Fruit fly (Drosophila melanogaster) whole organism, wandering third instar larva: ENCODE measurements around the gene Ir67a.
A peak's percentile ranks its signal among the peaks of the same experiment; 100 is the strongest.

ENCODE experiments used
- Dfd ChIP-seq: fragments of >200 bp; optimal IDR thresholded peaks from 2 replicates; lab custom pipeline; 2017; ENCODE audit warnings: missing biosample characterization, missing genetic modification characterization
- sv ChIP-seq: fragments of 200-800 bp; sonication (Bioruptor generic); optimal IDR thresholded peaks from 3 replicates; lab custom pipeline; 2016; ENCODE audit warnings: missing biosample characterization, missing genetic modification characterization

dm6 chr3L:9548800-9549199, 5.0 kb upstream of the Ir67a start:
- TF ChIP-seq Dfd (GFP tag; lab: Kevin White, UChicago), result peak; percentile 42
- no peak for TF ChIP-seq sv
